Worm (Caenorhabditis elegans) whole organism, young adult: ENCODE data around the gene ZK131.11.

Experiments
- B0019.2 ChIP-seq: fragments of 200-800 bp; sonication (Bioruptor generic); conservative IDR thresholded peaks from 2 replicates; pipeline ENCODE4 v1.3.6; 2022; ENCODE audit warnings: missing genetic modification reagents, missing genetic modification characterization, missing compliant biosample characterization
- B0261.1 ChIP-seq: sonication (generic microtip); optimal IDR thresholded peaks from 2 replicates; lab custom pipeline; 2016; ENCODE audit warnings: mild to moderate bottlenecking, missing genetic modification characterization, moderate library complexity, missing compliant biosample characterization
- B0336.3 ChIP-seq: fragments of 200-800 bp; sonication (Bioruptor generic); IDR thresholded peaks from 2 replicates; pipeline ENCODE4 v1.3.6; 2022; ENCODE audit warnings: missing genetic modification characterization, missing compliant biosample characterization
- F22D6.2 ChIP-seq: sonication (generic microtip); optimal IDR thresholded peaks from 2 replicates; lab custom pipeline; 2016; ENCODE audit warnings: mild to moderate bottlenecking, missing genetic modification characterization, missing compliant biosample characterization
- F23B12.7 ChIP-seq: sonication (generic microtip); optimal IDR thresholded peaks from 2 replicates; lab custom pipeline; 2017; ENCODE audit warnings: missing genetic modification characterization, mild to moderate bottlenecking, missing compliant biosample characterization, antibody characterized with exemption, moderate library complexity; ENCODE audit not compliant: insufficient read depth
- F37B4.10 ChIP-seq: fragments of 200-800 bp; sonication (Bioruptor generic); IDR thresholded peaks from 2 replicates; pipeline ENCODE4 v1.3.6; 2022; ENCODE audit warnings: missing genetic modification characterization, missing compliant biosample characterization
- F55B11.4 ChIP-seq: sonication (generic microtip); optimal IDR thresholded peaks from 2 replicates; lab custom pipeline; 2016; ENCODE audit warnings: missing compliant biosample characterization, missing genetic modification characterization, borderline replicate concordance; ENCODE audit not compliant: insufficient read depth
- K11D2.4 ChIP-seq: fragments of 200-800 bp; sonication (Bioruptor generic); IDR thresholded peaks from 2 replicates; pipeline ENCODE4 v1.3.6; 2022; ENCODE audit warnings: missing genetic modification reagents, missing genetic modification characterization, missing compliant biosample characterization
- Y53F4B.3 ChIP-seq: fragments of 200-800 bp; sonication (Bioruptor generic); IDR thresholded peaks from 2 replicates; pipeline ENCODE4 v1.3.6; 2022; ENCODE audit warnings: missing genetic modification reagents, missing genetic modification characterization, missing compliant biosample characterization
- Y53G8AR.9 ChIP-seq: fragments of 200-800 bp; sonication (Bioruptor generic); conservative IDR thresholded peaks from 2 replicates; pipeline ENCODE4 v1.3.6; 2022; ENCODE audit warnings: missing genetic modification reagents, missing genetic modification characterization, missing compliant biosample characterization
- Y56A3A.18 ChIP-seq: fragments of 200-800 bp; sonication (Bioruptor generic); IDR thresholded peaks from 2 replicates; pipeline ENCODE4 v1.3.6; 2022; ENCODE audit warnings: missing genetic modification reagents, missing genetic modification characterization, missing compliant biosample characterization
- Y79H2A.3 ChIP-seq: fragments of 200-800 bp; sonication (Bioruptor generic); conservative IDR thresholded peaks from 2 replicates; pipeline ENCODE4 v1.3.6; 2022; ENCODE audit warnings: missing genetic modification reagents, missing genetic modification characterization, missing compliant biosample characterization
- atf-7 ChIP-seq: sonication (generic microtip); optimal IDR thresholded peaks from 2 replicates; lab custom pipeline; 2017; ENCODE audit warnings: mild to moderate bottlenecking, missing genetic modification characterization, missing compliant biosample characterization
- bed-1 ChIP-seq: fragments of 200-800 bp; sonication (Bioruptor generic); IDR thresholded peaks from 2 replicates; pipeline ENCODE4 v1.3.6; 2022; ENCODE audit warnings: missing genetic modification reagents, missing genetic modification characterization, missing compliant biosample characterization
- ceh-40 ChIP-seq: fragments of 200-800 bp; sonication (Bioruptor generic); IDR thresholded peaks from 2 replicates; pipeline ENCODE4 v1.3.6; 2022; ENCODE audit warnings: missing genetic modification characterization, missing compliant biosample characterization
- ceh-91 ChIP-seq: fragments of 200-800 bp; sonication (Bioruptor generic); IDR thresholded peaks from 2 replicates; pipeline ENCODE4 v1.3.6; 2022; ENCODE audit warnings: missing genetic modification reagents, missing genetic modification characterization, missing compliant biosample characterization
- chd-7 ChIP-seq: sonication (generic microtip); optimal IDR thresholded peaks from 2 replicates; lab custom pipeline; 2016; ENCODE audit warnings: mild to moderate bottlenecking, missing genetic modification characterization, moderate library complexity, missing compliant biosample characterization
- dpff-1 ChIP-seq: sonication (generic microtip); optimal IDR thresholded peaks from 2 replicates; lab custom pipeline; 2017; ENCODE audit warnings: mild to moderate bottlenecking, missing genetic modification characterization, missing compliant biosample characterization
- fkh-3 ChIP-seq: sonication (generic microtip); optimal IDR thresholded peaks from 2 replicates; lab custom pipeline; 2016; ENCODE audit warnings: mild to moderate bottlenecking, missing genetic modification characterization, missing compliant biosample characterization
- gei-17 ChIP-seq: fragments of 200-800 bp; sonication (Bioruptor generic); optimal IDR thresholded peaks from 2 replicates; lab custom pipeline; 2018; ENCODE audit warnings: mild to moderate bottlenecking, missing genetic modification characterization, missing compliant biosample characterization
- hlh-26 ChIP-seq: fragments of 200-800 bp; sonication (Bioruptor generic); conservative IDR thresholded peaks from 2 replicates; pipeline ENCODE4 v1.3.6; 2022; ENCODE audit warnings: missing genetic modification reagents, missing genetic modification characterization, missing compliant biosample characterization
- let-607 ChIP-seq, 2 experiments: fragments of 200-800 bp in 1 of 2; sonication (Bioruptor generic) in 1 of 2; sonication (generic microtip) in 1 of 2; optimal IDR thresholded peaks; 2 replicates each; lab custom pipeline; 2016 to 2018; ENCODE audit warnings: mild to moderate bottlenecking in 2 of 2, missing compliant biosample characterization in 2 of 2, missing genetic modification characterization in 2 of 2, moderate library complexity in 2 of 2, missing genotype in 1 of 2
- lin-26 ChIP-seq: fragments of 200-800 bp; sonication (Bioruptor generic); IDR thresholded peaks from 2 replicates; pipeline ENCODE4 v1.3.6; 2022; ENCODE audit warnings: missing genetic modification reagents, missing genetic modification characterization, missing compliant biosample characterization
- lin-40 ChIP-seq: sonication (generic microtip); optimal IDR thresholded peaks from 2 replicates; lab custom pipeline; 2016; ENCODE audit warnings: missing genetic modification characterization, mild to moderate bottlenecking, missing compliant biosample characterization, missing genotype, missing genetic modification reagents
- lir-1 ChIP-seq: fragments of 200-800 bp; sonication (Bioruptor generic); conservative IDR thresholded peaks from 2 replicates; pipeline ENCODE4 v1.3.6; 2022; ENCODE audit warnings: missing genetic modification reagents, missing genetic modification characterization, missing compliant biosample characterization
- madf-10 ChIP-seq: sonication (generic microtip); optimal IDR thresholded peaks from 2 replicates; lab custom pipeline; 2016; ENCODE audit warnings: mild to moderate bottlenecking, missing genetic modification characterization, missing compliant biosample characterization
- madf-8 ChIP-seq: fragments of 200-800 bp; sonication (Bioruptor generic); conservative IDR thresholded peaks from 2 replicates; pipeline ENCODE4 v1.3.6; 2022; ENCODE audit warnings: missing genetic modification reagents, missing genetic modification characterization, missing compliant biosample characterization
- mes-4 ChIP-seq: sonication (generic microtip); optimal IDR thresholded peaks from 2 replicates; lab custom pipeline; 2016; ENCODE audit warnings: missing genotype, missing genetic modification characterization, missing compliant biosample characterization
- nfya-2 ChIP-seq: fragments of 200-800 bp; sonication (Bioruptor generic); IDR thresholded peaks from 2 replicates; pipeline ENCODE4 v1.3.6; 2022; ENCODE audit warnings: missing genetic modification reagents, missing genetic modification characterization, missing compliant biosample characterization
- nfyb-1 ChIP-seq: fragments of 200-800 bp; sonication (Bioruptor generic); IDR thresholded peaks from 2 replicates; pipeline ENCODE4 v1.3.6; 2022; ENCODE audit warnings: missing genetic modification reagents, missing genetic modification characterization, missing compliant biosample characterization
- nhr-120 ChIP-seq: fragments of 200-800 bp; sonication (Bioruptor generic); IDR thresholded peaks from 2 replicates; pipeline ENCODE4 v1.3.6; 2022; ENCODE audit warnings: missing genetic modification characterization, missing compliant biosample characterization
- nhr-179 ChIP-seq: sonication (generic microtip); optimal IDR thresholded peaks from 2 replicates; lab custom pipeline; 2016; ENCODE audit warnings: mild to moderate bottlenecking, missing genetic modification characterization, missing compliant biosample characterization
- nhr-80 ChIP-seq: sonication (generic microtip); optimal IDR thresholded peaks from 2 replicates; lab custom pipeline; 2016; ENCODE audit warnings: missing genetic modification characterization, missing compliant biosample characterization
- pbrm-1 ChIP-seq: fragments of 200-800 bp; sonication (Bioruptor generic); IDR thresholded peaks from 2 replicates; pipeline ENCODE4 v1.3.6; 2022; ENCODE audit warnings: missing genetic modification reagents, missing genetic modification characterization, missing compliant biosample characterization
- rec-8 ChIP-seq, 2 experiments: sonication (generic microtip); optimal IDR thresholded peaks; 2 replicates each; lab custom pipeline; 2016; ENCODE audit warnings: mild to moderate bottlenecking in 2 of 2, missing genetic modification characterization in 2 of 2, missing genetic modification reagents in 2 of 2, missing genotype in 2 of 2, missing biosample characterization in 1 of 2, missing compliant biosample characterization in 1 of 2, moderate library complexity in 1 of 2
- snpc-1.1 ChIP-seq: sonication (generic microtip); optimal IDR thresholded peaks from 2 replicates; lab custom pipeline; 2017; ENCODE audit warnings: missing genetic modification characterization, mild to moderate bottlenecking, missing compliant biosample characterization, antibody characterized with exemption, moderate library complexity, missing genotype, missing genetic modification reagents; ENCODE audit not compliant: insufficient read depth
- snpc-1.3 ChIP-seq: sonication (generic microtip); optimal IDR thresholded peaks from 2 replicates; lab custom pipeline; 2017; ENCODE audit warnings: missing genetic modification characterization, mild to moderate bottlenecking, missing compliant biosample characterization, antibody characterized with exemption, moderate library complexity, missing genotype, missing genetic modification reagents; ENCODE audit not compliant: insufficient read depth
- sptf-2 ChIP-seq: fragments of 200-800 bp; sonication (Bioruptor generic); optimal IDR thresholded peaks from 2 replicates; lab custom pipeline; 2018; ENCODE audit warnings: mild to moderate bottlenecking, missing genetic modification characterization, missing compliant biosample characterization
- tlf-1 ChIP-seq: fragments of 200-800 bp; sonication (Bioruptor generic); optimal IDR thresholded peaks from 2 replicates; lab custom pipeline; 2018; ENCODE audit warnings: mild to moderate bottlenecking, missing genetic modification characterization, missing compliant biosample characterization
- unc-62 ChIP-seq: fragments of 150-350 bp; optimal IDR thresholded peaks from 2 replicates; lab custom pipeline; 2014; ENCODE audit warnings: missing biosample characterization, missing genetic modification reagents, missing genetic modification characterization
- xnd-1 ChIP-seq: sonication (generic microtip); optimal IDR thresholded peaks from 2 replicates; lab custom pipeline; 2016; ENCODE audit warnings: missing genotype, missing genetic modification reagents, missing genetic modification characterization, missing compliant biosample characterization
- ztf-25 ChIP-seq: fragments of 200-800 bp; sonication (Bioruptor generic); IDR thresholded peaks from 2 replicates; pipeline ENCODE4 v1.3.6; 2022; ENCODE audit warnings: missing genetic modification reagents, missing genetic modification characterization, missing compliant biosample characterization
- ztf-6 ChIP-seq: fragments of 200-800 bp; sonication (Bioruptor generic); IDR thresholded peaks from 2 replicates; pipeline ENCODE4 v1.3.6; 2022; ENCODE audit warnings: missing genetic modification reagents, missing genetic modification characterization, missing compliant biosample characterization

Gene ZK131.11

DNA sequence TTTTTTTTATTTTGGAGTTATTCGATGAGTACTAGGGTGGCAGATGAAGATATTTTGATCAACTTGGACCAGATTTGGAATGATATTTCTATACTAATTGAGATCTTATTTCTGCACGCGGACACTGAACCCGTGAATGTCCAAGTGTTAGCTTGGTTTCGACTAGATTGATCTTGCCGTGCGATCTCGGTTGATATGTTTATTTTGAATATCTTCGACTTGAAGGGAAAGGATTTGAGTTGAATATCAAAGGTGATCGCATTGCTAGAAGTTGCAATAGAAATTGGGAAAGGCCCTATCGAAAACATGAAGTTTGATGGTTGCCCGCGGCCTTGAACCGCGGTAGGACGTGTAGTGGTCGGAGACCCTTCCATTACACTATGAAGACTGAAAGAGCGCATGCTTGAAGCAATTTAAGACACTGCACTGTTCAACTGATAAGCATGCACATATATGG, 11.2 kb upstream of the ZK131.11 start (continued):
- TF ChIP-seq ztf-25 (GFP tag; lab: Robert Waterston, UW): no peak
- TF ChIP-seq Y56A3A.18: no peak
- no peak for TF ChIP-seq unc-62 (GFP tag; lab: Kevin White, UChicago)
- TF ChIP-seq pbrm-1: no peak
- no peak for TF ChIP-seq madf-8 (GFP tag; lab: Robert Waterston, UW)
- TF ChIP-seq madf-10 (tag; lab: Kevin White, UChicago): peak; percentile 46
- TF ChIP-seq ztf-6 (GFP tag; lab: Robert Waterston, UW): no peak
- TF ChIP-seq tlf-1 (GFP tag; lab: Kevin White, UChicago): no peak
- TF ChIP-seq F37B4.10 (GFP tag; lab: Robert Waterston, UW): no peak
- no peak for TF ChIP-seq dpff-1 (tag; lab: Kevin White, UChicago)
- peak; percentile 61 for TF ChIP-seq nhr-179 (tag; lab: Kevin White, UChicago)
- no peak for TF ChIP-seq K11D2.4 (GFP tag; lab: Robert Waterston, UW)
- TF ChIP-seq fkh-3 (tag; lab: Kevin White, UChicago): no peak
- TF ChIP-seq mes-4 (tag; lab: Kevin White, UChicago): no peak
- no peak for TF ChIP-seq F23B12.7
- no peak for TF ChIP-seq nfya-2
- TF ChIP-seq lir-1: no peak
- TF ChIP-seq hlh-26 (GFP tag; lab: Robert Waterston, UW): no peak
- no peak for TF ChIP-seq lin-40 (tag; lab: Kevin White, UChicago)
- peak; percentile 68 for TF ChIP-seq atf-7
- no peak for TF ChIP-seq F55B11.4 (tag; lab: Kevin White, UChicago)
- no peak for TF ChIP-seq lin-26
- 0 out of 2 replicates have a peak, but pooled peaks have one; percentile 49 for TF ChIP-seq nfyb-1
- TF ChIP-seq Y53F4B.3: no peak
- peak; percentile 24; the same call in 1 of the 2 replicates for TF ChIP-seq Y53G8AR.9
- peak in 1 of 2 experiments; percentile 18 for TF ChIP-seq rec-8 (tag; optimal IDR thresholded peaks at IDR 0.05; lab: Kevin White, UChicago)
- TF ChIP-seq Y79H2A.3 (GFP tag; lab: Robert Waterston, UW): no peak
- TF ChIP-seq ceh-40: no peak
- no peak for TF ChIP-seq chd-7 (tag; lab: Kevin White, UChicago)
- no peak for TF ChIP-seq F22D6.2 (tag; lab: Kevin White, UChicago)
- TF ChIP-seq gei-17 (GFP tag; lab: Kevin White, UChicago): no peak
- TF ChIP-seq snpc-1.1 (tag; lab: Kevin White, UChicago): no peak
- no peak for TF ChIP-seq B0019.2
- no peak for TF ChIP-seq xnd-1 (tag; lab: Kevin White, UChicago)
- TF ChIP-seq ceh-91 (GFP tag; lab: Robert Waterston, UW): no peak
- no peak for TF ChIP-seq sptf-2 (GFP tag; lab: Kevin White, UChicago)
- no peak for TF ChIP-seq snpc-1.3 (tag; lab: Kevin White, UChicago)
- no peak for TF ChIP-seq bed-1 (GFP tag; lab: Robert Waterston, UW)
- peak; percentile 50; the same call in 1 of the 2 replicates for TF ChIP-seq B0336.3 (GFP tag; lab: Robert Waterston, UW)
- TF ChIP-seq let-607 (tag; optimal IDR thresholded peaks at IDR 0.05; lab: Kevin White, UChicago): peak; percentile 23 to 61
- TF ChIP-seq nhr-80 (tag; lab: Kevin White, UChicago): peak; percentile 95
- TF ChIP-seq nhr-120 (GFP tag; lab: Robert Waterston, UW): no peak
- TF ChIP-seq B0261.1 (tag; lab: Kevin White, UChicago): peak; percentile 66
